Fruit fly (Drosophila melanogaster) Kc167 (cell line): Measurements from ENCODE around the gene Pex3.

Source experiments
- Sin3A ChIP-seq: fragments of >200 bp; optimal IDR thresholded peaks from 2 replicates; lab custom pipeline; 2018; ENCODE audit warnings: missing external identifiers
- h ChIP-seq: fragments of >200 bp; optimal IDR thresholded peaks from 3 replicates; lab custom pipeline; 2018; ENCODE audit warnings: missing external identifiers
- insv ChIP-seq: fragments of >200 bp; optimal IDR thresholded peaks from 3 replicates; lab custom pipeline; 2018; ENCODE audit warnings: missing external identifiers
- psq ChIP-seq: fragments of >200 bp; optimal IDR thresholded peaks from 2 replicates; lab custom pipeline; 2017; ENCODE audit warnings: missing external identifiers
- ttk ChIP-seq: sonication (Bioruptor generic); optimal IDR thresholded peaks from 2 replicates; lab custom pipeline; 2017; ENCODE audit warnings: missing external identifiers

DNA sequence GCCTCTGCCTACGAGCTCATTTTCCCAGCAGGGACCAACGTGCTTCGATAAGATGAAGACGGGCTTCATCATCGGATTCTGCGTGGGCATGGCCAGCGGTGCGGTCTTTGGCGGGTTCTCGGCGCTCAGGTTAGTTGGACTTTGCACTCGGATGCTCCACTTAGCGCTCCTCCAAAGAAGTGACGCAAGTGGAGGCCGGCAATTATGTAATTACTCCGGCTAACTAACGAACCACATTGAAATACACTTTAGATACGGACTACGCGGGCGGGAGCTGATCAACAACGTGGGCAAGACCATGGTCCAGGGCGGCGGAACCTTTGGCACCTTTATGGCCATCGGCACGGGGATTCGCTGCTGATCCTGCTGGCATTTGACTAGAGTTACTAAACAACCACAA lies 17.9 kb downstream of the Pex3 start:
- TF ChIP-seq h (lab: Kevin White, UChicago) (no peak), psq (lab: Kevin White, UChicago) (no peak), insv (lab: Kevin White, UChicago) (no peak), Sin3A (lab: Kevin White, UChicago) (no peak), ttk (lab: Kevin White, UChicago) (no peak)
